Fruit fly (Drosophila melanogaster): Measurements from ENCODE around the gene CG12985.

CG12985 gene

dm6 chrX:17844623-17845022 is 38.9 kb upstream of the CG12985 start, which contains the start of the genes CG8142 and Ucp4A (continued):
- TF ChIP-seq CG12155 (GFP tag; optimal IDR thresholded peaks at IDR 0.05) (peak; percentile 89), E2f1 (GFP tag; IDR thresholded peaks at IDR 0.05) (peak; percentile 96), otp (GFP tag; IDR thresholded peaks at IDR 0.05) (peak; percentile 87), slbo (GFP tag; IDR thresholded peaks at IDR 0.05) (peak; percentile 98), CG14965 (GFP tag; optimal IDR thresholded peaks at IDR 0.05; ENCODE audit: borderline replicate concordance) (no peak), CG32772 (GFP tag; IDR thresholded peaks at IDR 0.05) (peak; percentile 97), slou (GFP tag; optimal IDR thresholded peaks at IDR 0.05) (peak; percentile 84), aop (GFP tag; IDR thresholded peaks at IDR 0.05) (peak; percentile 65; the same call in 1 of the 2 replicates), trem (tag; optimal IDR thresholded peaks at IDR 0.05) (peak; percentile 92), CG34422 (GFP tag; IDR thresholded peaks at IDR 0.05) (peak; percentile 97), Fer1 (GFP tag; optimal IDR thresholded peaks at IDR 0.05) (peak; percentile 93), HLHmδ (GFP tag; optimal IDR thresholded peaks at IDR 0.05) (no peak), CG14710 (tag; optimal IDR thresholded peaks at IDR 0.05) (peak; percentile 94), chinmo (GFP tag; IDR thresholded peaks at IDR 0.05; ENCODE audit: partially characterized antibody) (0 out of 4 replicates have a peak, but pooled peaks have one; percentile 52), Fer2 (tag; optimal IDR thresholded peaks at IDR 0.05) (peak; percentile 88), HmgZ (tag; optimal IDR thresholded peaks at IDR 0.05) (peak; percentile 85), CG4282 (GFP tag; optimal IDR thresholded peaks at IDR 0.05) (no peak), gfzf (GFP tag; optimal IDR thresholded peaks at IDR 0.05) (no peak), ap (GFP tag; IDR thresholded peaks at IDR 0.05) (peak; percentile 93), Camta (GFP tag; optimal IDR thresholded peaks at IDR 0.05) (peak; percentile 42), CG43689 (GFP tag; IDR thresholded peaks at IDR 0.05) (peak; percentile 90), CG31365 (tag; optimal IDR thresholded peaks at IDR 0.05) (no peak), MESR4 (GFP tag; optimal IDR thresholded peaks at IDR 0.05) (no peak), vvl (GFP tag; IDR thresholded peaks at IDR 0.05) (peak; percentile 97), gsb (GFP tag; IDR thresholded peaks at IDR 0.05) (peak; percentile 88), CG3726 (GFP tag; IDR thresholded peaks at IDR 0.05) (peak; percentile 88), Vsx1 (GFP tag; optimal IDR thresholded peaks at IDR 0.05) (peak; percentile 68), CG10979 (tag; optimal IDR thresholded peaks at IDR 0.05) (peak; percentile 90), prd (optimal IDR thresholded peaks at IDR 0.05) (no peak), prd (GFP tag; IDR thresholded peaks at IDR 0.05) (peak; percentile 98), gt (GFP tag; IDR thresholded peaks at IDR 0.05) (peak; percentile 85), cad (GFP tag; optimal IDR thresholded peaks at IDR 0.05) (no peak), CG42726 (GFP tag; IDR thresholded peaks at IDR 0.05; ENCODE audit: partially characterized antibody) (no peak), Ets97D (GFP tag; optimal IDR thresholded peaks at IDR 0.05) (peak; percentile 63), tna (GFP tag; IDR thresholded peaks at IDR 0.05; ENCODE audit: partially characterized antibody) (no peak), CG32767 (GFP tag; IDR thresholded peaks at IDR 0.05) (peak; percentile 95), Hsf (GFP tag; optimal IDR thresholded peaks at IDR 0.05) (peak; percentile 83), CG2129 (GFP tag; IDR thresholded peaks at IDR 0.05; ENCODE audit: partially characterized antibody) (no peak), Dek (tag; optimal IDR thresholded peaks at IDR 0.05) (peak; percentile 86), lmd (GFP tag; IDR thresholded peaks at IDR 0.05) (peak; percentile 96), CG15011 (GFP tag; optimal IDR thresholded peaks at IDR 0.05) (peak; percentile 82), CG5180 (GFP tag; optimal IDR thresholded peaks at IDR 0.05) (peak; percentile 62), disco-r (GFP tag; optimal IDR thresholded peaks at IDR 0.05) (peak; percentile 14), vfl (GFP tag; optimal IDR thresholded peaks at IDR 0.05) (peak; percentile 72), CG2678 (tag; optimal IDR thresholded peaks at IDR 0.05) (peak; percentile 94), z (GFP tag; IDR thresholded peaks at IDR 0.05) (peak; percentile 29; the same call in 1 of the 3 replicates), p53 (GFP tag; optimal IDR thresholded peaks at IDR 0.05) (no peak), Deaf1 (tag; optimal IDR thresholded peaks at IDR 0.05) (peak; percentile 67), MBD-R2 (GFP tag; IDR thresholded peaks at IDR 0.05) (peak; percentile 89), ERR (GFP tag; optimal IDR thresholded peaks at IDR 0.05) (no peak), lbe (GFP tag; optimal IDR thresholded peaks at IDR 0.05) (peak; percentile 80), usp (GFP tag; optimal IDR thresholded peaks at IDR 0.05) (no peak)

All from whole organism, embryonic.